Fruit fly (Drosophila melanogaster) whole organism, adult: ENCODE data around the gene Acsx1R.

Experiments used
- bab1 ChIP-seq: fragments of 200-800 bp; sonication (Bioruptor generic); optimal IDR thresholded peaks from 3 replicates; lab custom pipeline; 2019; ENCODE audit warnings: missing biosample characterization, mild to moderate bottlenecking, missing genetic modification characterization, moderate library complexity
- cic ChIP-seq: fragments of 200-800 bp; sonication (Bioruptor generic); optimal IDR thresholded peaks from 2 replicates; lab custom pipeline; 2017; ENCODE audit warnings: missing biosample characterization, mild to moderate bottlenecking, missing genetic modification characterization, moderate library complexity
- kay ChIP-seq: fragments of 200-800 bp; sonication (Bioruptor generic); peaks from one replicate; lab custom pipeline; 2016; ENCODE audit warnings: missing biosample characterization, missing genetic modification characterization, borderline replicate concordance

DNA sequence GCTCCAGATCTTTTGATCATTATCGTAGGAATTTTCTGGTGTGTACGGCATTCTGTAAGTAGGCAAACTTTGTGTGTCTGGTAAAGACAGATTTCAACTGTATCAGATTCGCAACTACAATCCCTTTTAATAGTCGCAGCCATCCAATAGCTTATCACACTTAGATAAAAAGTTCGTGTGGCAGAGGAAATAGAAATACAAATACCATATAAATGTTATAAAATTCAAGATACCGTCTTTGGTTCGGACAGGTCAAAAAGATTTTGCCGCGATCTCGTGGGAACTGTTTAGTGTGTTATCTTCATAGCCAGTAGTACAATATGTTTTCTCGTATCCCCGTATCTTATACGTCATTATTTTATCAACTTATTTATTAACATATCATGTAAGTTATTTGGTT lies at the start of gene Acsx1R:
- no peak for TF ChIP-seq cic (GFP tag; lab: Kevin White, UChicago)
- TF ChIP-seq kay (GFP tag; lab: Kevin White, UChicago): peak; percentile 12
- TF ChIP-seq bab1 (GFP tag; lab: Kevin White, UChicago): no peak
